Worm (Caenorhabditis elegans): ENCODE measurements around the gene odr-2.

ce11 chrV:7153046-7153445 is 49.7 kb downstream of the odr-2 start, which contains the start of gene fat-7:
- no peak for TF ChIP-seq sma-3 (GFP tag; optimal IDR thresholded peaks at IDR 0.05)
- TF ChIP-seq ztf-11 (tag; optimal IDR thresholded peaks at IDR 0.05), result no peak
- no peak for TF ChIP-seq unc-62 (GFP tag; optimal IDR thresholded peaks at IDR 0.05)
- no peak for TF ChIP-seq sma-9 (GFP tag; optimal IDR thresholded peaks at IDR 0.05)
- TF ChIP-seq sma-9 (tag; optimal IDR thresholded peaks at IDR 0.05), result no peak
- no peak for TF ChIP-seq lsy-2 (tag; optimal IDR thresholded peaks at IDR 0.05)
- TF ChIP-seq ceh-82 (tag; optimal IDR thresholded peaks at IDR 0.05), result no peak

Data from whole organism, L2 larva.